Worm (Caenorhabditis elegans) whole organism, L3 larva: ENCODE results near the gene cyp-13B2.

Experiments
- ama-1 ChIP-seq: fragments of 150-350 bp; optimal IDR thresholded peaks from 2 replicates; lab custom pipeline; 2018
- elt-2 ChIP-seq: sonication (generic microtip); optimal IDR thresholded peaks from 2 replicates; lab custom pipeline; 2016; ENCODE audit warnings: missing genetic modification reagents, mild to moderate bottlenecking, missing genetic modification characterization, missing compliant biosample characterization
- lin-15B ChIP-seq: fragments of 150-350 bp; optimal IDR thresholded peaks from 2 replicates; lab custom pipeline; 2014; ENCODE audit warnings: missing biosample characterization, missing genetic modification characterization
- nhr-28 ChIP-seq: fragments of 150-350 bp; optimal IDR thresholded peaks from 2 replicates; lab custom pipeline; 2014; ENCODE audit warnings: missing biosample characterization, missing genetic modification characterization
- zag-1 ChIP-seq: fragments of 150-350 bp; optimal IDR thresholded peaks from 2 replicates; lab custom pipeline; 2014; ENCODE audit warnings: missing biosample characterization, missing genetic modification characterization

ce11 chrX:14231987-14232386 lies 6.6 kb downstream of the cyp-13B2 start:
- no peak for TF ChIP-seq nhr-28
- TF ChIP-seq elt-2 (tag; lab: Kevin White, UChicago), result no peak
- no peak for TF ChIP-seq lin-15B (tag; lab: Kevin White, UChicago)
- no peak for TF ChIP-seq zag-1 (tag; lab: Kevin White, UChicago)
- no peak for TF ChIP-seq ama-1 (lab: Kevin White, UChicago)
